Worm (Caenorhabditis elegans) whole organism, L4/young adult: ENCODE data around the gene clic-1.

Experiments
- W03F9.2 ChIP-seq: fragments of 150-350 bp; optimal IDR thresholded peaks from 2 replicates; lab custom pipeline; 2014; ENCODE audit warnings: missing biosample characterization, missing genetic modification characterization
- dao-5 ChIP-seq: sonication (generic microtip); optimal IDR thresholded peaks from 2 replicates; lab custom pipeline; 2016; ENCODE audit warnings: missing genotype, missing genetic modification characterization, moderate library complexity, missing compliant biosample characterization
- him-1 ChIP-seq: sonication (generic microtip); optimal IDR thresholded peaks from 2 replicates; lab custom pipeline; 2016; ENCODE audit warnings: missing genotype, missing genetic modification reagents, missing genetic modification characterization, missing compliant biosample characterization

clic-1 gene

DNA sequence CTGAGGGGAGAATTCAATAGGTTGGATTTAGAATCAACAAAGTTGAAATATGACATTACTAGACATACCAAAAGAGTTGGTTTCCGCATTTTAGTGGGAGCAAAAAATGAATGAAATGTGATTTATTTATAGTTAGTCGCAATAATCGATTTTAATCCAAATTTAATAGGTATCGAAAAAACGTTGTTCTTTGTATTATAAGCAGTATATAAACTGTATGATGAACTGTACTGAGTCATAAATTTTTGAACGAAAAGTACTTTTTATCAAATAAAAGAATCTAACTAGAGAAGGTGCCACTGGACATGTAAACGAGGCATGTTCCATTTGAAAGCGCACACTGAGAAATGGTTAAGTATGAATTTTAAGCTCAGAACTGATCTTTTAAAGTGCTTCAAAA lies 44.8 kb downstream of the clic-1 start, which contains the start of gene C12D5.9:
Gene C12D5.9, minus strand, starts transcription at position 101 of the 400 bp plus-strand sequence.
- TF ChIP-seq him-1 (tag; lab: Kevin White, UChicago) (no peak), dao-5 (tag; lab: Kevin White, UChicago) (no peak)

DNA sequence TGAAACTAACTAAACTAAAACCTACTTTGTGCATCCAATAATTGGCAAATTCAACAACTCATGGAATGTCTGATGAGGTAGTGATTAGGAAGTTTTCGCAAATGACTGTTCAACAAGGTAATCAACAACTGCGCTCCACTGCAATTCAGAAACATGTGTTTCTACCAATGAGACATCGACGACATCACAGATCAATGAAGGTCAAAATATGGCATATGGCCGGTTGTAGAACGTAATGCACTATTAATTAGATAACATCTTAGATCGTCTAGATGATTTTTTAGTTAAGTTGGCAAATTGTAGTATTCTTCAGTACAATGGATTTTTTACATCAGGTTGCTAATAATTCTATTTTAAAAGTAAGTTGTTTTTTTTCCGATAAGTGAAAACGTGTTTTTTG lies 48.5 kb downstream of the clic-1 start, which contains the start of the genes nhr-94 and nhr-152:
Gene nhr-94, minus strand, starts transcription at position 147 of the 400 bp plus-strand sequence.
Gene nhr-152, plus strand, starts transcription at position 162 of the 400 bp plus-strand sequence.
- TF ChIP-seq W03F9.2 (tag; lab: Kevin White, UChicago) (no peak), him-1 (tag; lab: Kevin White, UChicago) (no peak), dao-5 (tag; lab: Kevin White, UChicago) (no peak)

DNA sequence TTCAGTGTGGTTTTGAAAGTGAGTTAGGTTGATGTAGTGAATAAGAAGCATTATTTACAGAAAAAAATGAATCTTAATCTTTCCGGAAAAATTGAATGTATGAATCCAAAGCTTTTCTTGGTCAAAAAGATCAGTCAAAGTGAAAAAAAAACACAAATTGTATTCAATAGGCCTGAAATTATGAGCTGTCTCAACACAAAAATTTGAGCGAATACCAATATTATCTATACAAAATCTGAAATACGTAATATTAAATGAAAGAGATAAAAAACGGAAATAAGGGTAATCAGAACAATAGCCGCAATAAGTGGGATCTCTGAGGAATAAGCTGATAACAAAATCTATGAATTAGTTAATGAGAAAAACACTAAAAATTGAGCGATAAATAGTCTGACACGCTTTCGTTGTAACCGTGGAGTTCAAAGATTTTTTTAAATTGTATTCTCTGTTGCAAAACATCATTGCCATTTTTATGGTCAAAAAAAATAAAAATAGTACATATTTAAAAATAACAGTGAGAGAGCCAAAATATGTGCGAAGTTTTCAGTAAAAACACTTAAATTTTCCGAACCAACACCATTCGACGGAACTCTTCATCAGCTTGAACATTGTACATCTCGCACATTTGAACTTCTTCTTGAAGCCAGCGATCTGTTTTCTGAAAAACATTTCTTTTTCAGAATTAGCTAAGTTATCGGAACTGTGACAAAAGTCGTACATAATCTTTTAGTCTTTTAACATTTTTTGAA lies 50.6 kb downstream of the clic-1 start, which contains the start of gene sre-11:
Gene sre-11, minus strand, starts transcription at position 51 of the 749 bp plus-strand sequence.
- TF ChIP-seq him-1 (tag; lab: Kevin White, UChicago) (no peak), dao-5 (tag; lab: Kevin White, UChicago) (no peak), W03F9.2 (tag; lab: Kevin White, UChicago) (no peak)
